Worm (Caenorhabditis elegans) whole organism, dauer: Measurements from ENCODE around the gene F13D12.5.

ENCODE experiments used
- unc-62 ChIP-seq: sonication (generic microtip); optimal IDR thresholded peaks from 2 replicates; lab custom pipeline; 2017; ENCODE audit warnings: missing biosample characterization, missing genetic modification reagents, missing genetic modification characterization

The F13D12.5 gene

ce11 chrII:11777893-11778480 is 51.4 kb downstream of the F13D12.5 start, which contains the start of the genes patr-1 and dna-2:
TSS of gene patr-1 (minus strand) at chrII:11777943.
TSS of gene dna-2 (plus strand) at chrII:11778430.
- no peak for TF ChIP-seq unc-62 (GFP tag; lab: Kevin White, UChicago)
